Worm (Caenorhabditis elegans): Measurements from ENCODE around the gene Y105C5B.17.

The Y105C5B.17 gene

DNA sequence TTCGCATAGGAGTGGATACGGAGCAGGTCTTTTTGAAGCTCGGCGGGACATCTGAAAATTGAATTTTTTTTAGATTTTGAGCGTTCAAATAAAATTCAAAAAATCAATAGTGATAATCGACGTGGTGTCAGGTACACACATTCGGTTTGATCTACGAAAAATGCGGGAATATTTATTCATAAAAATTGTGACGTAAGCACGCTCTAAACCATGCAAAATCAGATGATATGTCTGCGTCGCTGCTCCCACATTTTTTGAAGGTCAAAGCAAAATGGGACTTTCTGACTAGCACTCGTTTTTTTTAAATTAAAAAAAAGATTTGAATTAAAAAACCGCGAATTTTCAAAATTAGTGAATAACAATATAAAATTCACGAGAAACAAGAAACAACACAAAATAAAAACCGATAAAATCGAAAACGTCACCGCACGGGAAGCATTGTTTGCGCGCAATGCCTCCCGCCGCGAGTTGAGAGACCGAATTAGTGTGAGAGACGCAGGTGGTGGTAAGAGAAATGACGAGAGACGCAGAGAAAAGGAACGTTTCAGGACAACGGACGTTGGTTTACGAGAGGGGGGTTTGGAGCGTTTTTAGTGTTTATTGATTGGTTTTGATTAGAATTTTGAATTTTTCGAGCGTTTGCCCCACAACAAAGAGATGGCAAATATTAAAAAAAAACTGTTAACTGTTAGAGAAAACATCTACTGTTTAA lies 21.2 kb downstream of the Y105C5B.17 start, which contains the start of gene Y105C5B.19:
Gene Y105C5B.19, minus strand, starts transcription at position 51 of the 712 bp plus-strand sequence.
- TF ChIP-seq snpc-4 (GFP tag; optimal IDR thresholded peaks at IDR 0.05) (no peak), snpc-4 (tag; optimal IDR thresholded peaks at IDR 0.05) (peak in 3 of 4 experiments; percentile 23 to 79 (median 74)), hmg-1.2 (GFP tag; IDR thresholded peaks at IDR 0.05) (peak; percentile 81; the same call in 1 of the 2 replicates), attf-6 (GFP tag; IDR thresholded peaks at IDR 0.05) (0 out of 2 replicates have a peak, but pooled peaks have one; percentile 28), lin-26 (GFP tag; IDR thresholded peaks at IDR 0.05) (no peak)

DNA sequence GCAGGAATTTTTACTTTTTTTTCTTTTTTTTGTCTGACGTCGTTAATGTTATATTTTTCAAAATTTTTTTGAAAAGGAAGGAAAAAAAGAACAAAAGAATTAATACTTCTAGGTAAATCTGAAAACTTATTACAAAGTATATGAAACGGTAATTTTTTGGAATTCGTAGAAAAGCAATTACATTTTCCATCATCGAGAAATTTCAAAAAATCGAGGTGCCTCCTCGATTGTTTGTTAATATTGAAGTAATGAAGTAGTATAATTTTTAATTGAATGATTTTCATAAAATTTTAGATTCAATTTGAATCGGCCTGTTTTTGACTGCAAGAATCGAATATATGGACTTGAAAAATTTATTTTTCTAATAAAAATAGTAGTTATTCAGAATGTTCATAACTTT lies 28.5 kb downstream of the Y105C5B.17 start:
- no peak for TF ChIP-seq mes-4 (tag; optimal IDR thresholded peaks at IDR 0.05)
- peak; percentile 80 for TF ChIP-seq attf-6 (GFP tag; IDR thresholded peaks at IDR 0.05)
- no peak for TF ChIP-seq snpc-4 (GFP tag; optimal IDR thresholded peaks at IDR 0.05)
- TF ChIP-seq snpc-4 (tag; optimal IDR thresholded peaks at IDR 0.05) = peak in 2 of 4 experiments; percentile 39 to 80

DNA sequence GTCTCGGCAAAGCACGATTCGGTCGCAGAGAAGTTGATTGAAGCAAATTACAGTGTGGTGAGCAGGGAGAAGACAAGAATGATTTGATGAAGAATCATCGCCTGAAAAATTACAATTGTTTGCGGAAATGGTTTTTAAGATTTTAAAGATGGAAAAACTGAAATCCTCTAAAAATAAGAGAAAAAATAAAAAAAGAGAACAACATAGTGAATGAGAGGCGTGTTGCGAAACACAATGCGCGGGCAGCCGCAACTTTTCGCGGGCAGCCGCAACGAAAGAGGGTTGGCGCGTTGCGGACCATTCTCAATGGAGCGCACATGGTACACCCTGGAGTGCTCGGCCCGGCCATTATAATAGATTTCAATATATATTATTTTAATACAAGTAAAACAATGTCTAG lies 31.6 kb downstream of the Y105C5B.17 start, which contains the start of gene Y105C5B.20:
Gene Y105C5B.20, minus strand, starts transcription at position 101 of the 400 bp plus-strand sequence.
- no peak for TF ChIP-seq snpc-4 (GFP tag; optimal IDR thresholded peaks at IDR 0.05)
- peak in 1 of 4 experiments; percentile 34 for TF ChIP-seq snpc-4 (tag; optimal IDR thresholded peaks at IDR 0.05)
- TF ChIP-seq let-607 (tag; optimal IDR thresholded peaks at IDR 0.05) = no peak
- peak; percentile 26 for TF ChIP-seq dpl-1 (GFP tag; optimal IDR thresholded peaks at IDR 0.05)
- TF ChIP-seq F22D6.2 (tag; optimal IDR thresholded peaks at IDR 0.05) = no peak
- peak; percentile 11 for TF ChIP-seq xnd-1 (tag; optimal IDR thresholded peaks at IDR 0.05)
- no peak for TF ChIP-seq sdz-38 (tag; optimal IDR thresholded peaks at IDR 0.05)
- peak; percentile 83 for TF ChIP-seq efl-1 (GFP tag; optimal IDR thresholded peaks at IDR 0.05)
- no peak for TF ChIP-seq atf-7 (tag; optimal IDR thresholded peaks at IDR 0.05)
- TF ChIP-seq hsf-1 (GFP tag; IDR thresholded peaks at IDR 0.05) = 0 out of 2 replicates have a peak, but pooled peaks have one; percentile 26
- TF ChIP-seq ztf-28 (GFP tag; IDR thresholded peaks at IDR 0.05) = no peak
- 0 out of 2 replicates have a peak, but pooled peaks have one; percentile 18 for TF ChIP-seq D2030.7 (GFP tag; IDR thresholded peaks at IDR 0.05)

DNA sequence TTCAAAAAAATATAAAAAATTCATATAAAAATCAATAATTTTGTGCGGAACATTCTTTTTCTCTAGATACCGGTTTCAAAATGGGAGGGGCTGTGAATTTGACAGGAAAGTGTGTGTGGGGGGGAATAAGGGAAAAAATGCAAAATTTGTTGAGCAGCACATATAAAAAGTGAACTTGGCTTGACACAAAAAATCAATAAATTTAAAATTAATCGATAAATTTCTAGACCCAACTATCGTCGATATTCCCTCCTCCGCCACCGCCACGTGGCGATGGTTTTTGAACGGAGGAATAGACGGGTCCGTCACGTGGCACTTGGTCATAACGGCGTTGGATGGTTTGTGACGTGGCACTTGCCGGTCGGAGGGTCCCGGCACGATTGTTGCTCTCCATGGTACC lies 35.0 kb downstream of the Y105C5B.17 start:
- TF ChIP-seq ets-4 (GFP tag; optimal IDR thresholded peaks at IDR 0.05) (no peak), let-526 (GFP tag; IDR thresholded peaks at IDR 0.05) (no peak), F22D6.2 (tag; optimal IDR thresholded peaks at IDR 0.05) (no peak), ceh-91 (GFP tag; IDR thresholded peaks at IDR 0.05) (no peak), zim-3 (tag; optimal IDR thresholded peaks at IDR 0.05) (no peak), Y79H2A.3 (GFP tag; conservative IDR thresholded peaks at IDR 0.05) (no peak), egl-44 (GFP tag; IDR thresholded peaks at IDR 0.05) (no peak), F52B5.7 (tag; optimal IDR thresholded peaks at IDR 0.05) (no peak), ZK185.1 (tag; optimal IDR thresholded peaks at IDR 0.05; ENCODE audit: poor library complexity, severe bottlenecking) (no peak), nhr-80 (tag; optimal IDR thresholded peaks at IDR 0.05) (no peak), ztf-18 (tag; optimal IDR thresholded peaks at IDR 0.05) (no peak), ceh-79 (tag; optimal IDR thresholded peaks at IDR 0.05) (no peak), B0261.1 (tag; optimal IDR thresholded peaks at IDR 0.05) (no peak), let-607 (tag; optimal IDR thresholded peaks at IDR 0.05) (no peak), nfya-2 (GFP tag; IDR thresholded peaks at IDR 0.05) (no peak), repo-1 (tag; optimal IDR thresholded peaks at IDR 0.05) (no peak), madf-10 (tag; optimal IDR thresholded peaks at IDR 0.05) (no peak)

DNA sequence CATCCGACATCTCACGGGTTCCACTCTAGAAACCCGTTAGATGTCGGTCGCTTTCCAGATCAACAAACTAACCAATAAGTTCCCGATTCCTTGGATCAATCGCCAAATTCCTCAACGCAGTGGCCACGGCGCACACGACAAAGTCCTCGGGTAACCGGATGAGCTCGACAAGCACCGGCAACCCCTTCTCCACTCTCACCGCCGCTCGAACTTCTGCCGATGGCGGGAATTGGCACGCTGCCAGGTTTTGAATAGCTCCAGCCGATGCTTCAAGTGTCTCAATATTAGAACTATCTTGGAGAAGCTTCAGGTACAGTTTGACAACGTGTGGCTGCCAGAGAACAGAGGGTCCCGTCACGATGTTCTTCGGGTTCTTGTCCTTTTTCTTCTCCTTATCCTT lies 36.8 kb downstream of the Y105C5B.17 start:
- TF ChIP-seq ZK185.1 (tag; optimal IDR thresholded peaks at IDR 0.05; ENCODE audit: poor library complexity, severe bottlenecking) (no peak), zfh-2 (GFP tag; conservative IDR thresholded peaks at IDR 0.05) (peak; percentile 62)
